Fruit fly (Drosophila melanogaster): ENCODE data around the gene if.
A peak's percentile ranks its signal among the peaks of the same experiment; 100 is the strongest.

Gene if

DNA sequence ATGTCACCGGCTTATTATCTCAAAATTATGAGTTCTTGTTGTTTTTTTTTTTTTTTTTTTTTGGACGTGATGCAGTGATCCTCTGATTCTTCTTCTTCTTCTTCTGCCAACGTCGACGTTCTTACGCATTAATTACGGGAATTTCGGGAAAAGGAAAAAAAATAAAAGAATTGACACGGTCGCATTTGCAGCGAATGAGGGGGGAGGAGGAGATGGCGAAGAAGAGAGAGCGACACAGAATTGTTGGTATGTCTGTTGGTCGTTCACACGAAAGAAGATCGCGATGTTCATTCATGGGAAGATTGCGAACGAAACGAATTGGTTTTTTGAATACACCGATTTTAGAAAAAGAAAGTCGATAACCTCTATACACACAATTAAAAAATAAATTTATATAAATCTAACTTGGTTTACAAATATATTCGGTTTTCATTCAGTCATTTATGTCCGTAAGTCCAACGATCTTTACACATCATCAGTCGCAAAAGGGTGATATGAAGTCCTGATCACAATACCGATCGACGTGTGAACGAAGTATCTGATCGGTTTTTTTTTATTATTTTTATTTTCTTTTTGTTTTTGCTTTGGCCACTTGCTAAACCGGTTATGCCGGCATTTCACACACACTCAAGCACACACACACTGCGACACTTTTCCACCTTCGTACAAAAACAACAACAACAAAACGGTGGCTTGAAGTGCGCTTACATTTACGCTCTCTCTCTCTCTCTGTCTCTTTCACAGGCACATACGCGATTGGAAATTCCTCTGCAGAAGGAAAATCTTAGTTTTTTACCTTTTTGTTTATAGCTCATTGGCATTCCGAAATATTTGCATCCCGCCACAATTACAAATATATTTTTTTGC is 32.3 kb downstream of the if start (continued):
- TF ChIP-seq CG10979 (tag; optimal IDR thresholded peaks at IDR 0.05), result peak; percentile 86
- no peak for TF ChIP-seq prd (optimal IDR thresholded peaks at IDR 0.05)
- peak; percentile 62 for TF ChIP-seq prd (GFP tag; IDR thresholded peaks at IDR 0.05)
- TF ChIP-seq D19A (tag; optimal IDR thresholded peaks at IDR 0.05), result peak; percentile 80
- no peak for TF ChIP-seq Hand (GFP tag; optimal IDR thresholded peaks at IDR 0.05)
- no peak for TF ChIP-seq Stat92E (GFP tag; optimal IDR thresholded peaks at IDR 0.05)
- peak; percentile 40 for TF ChIP-seq CG12071 (GFP tag; optimal IDR thresholded peaks at IDR 0.05)
- TF ChIP-seq CG3163 (GFP tag; optimal IDR thresholded peaks at IDR 0.05), result no peak
- TF ChIP-seq crp (GFP tag; optimal IDR thresholded peaks at IDR 0.05), result peak in 1 of 2 experiments; percentile 4
- no peak for TF ChIP-seq pfk (GFP tag; optimal IDR thresholded peaks at IDR 0.05)
- TF ChIP-seq CG10431 (GFP tag; optimal IDR thresholded peaks at IDR 0.05), result peak; percentile 27
- no peak for TF ChIP-seq Doc3 (GFP tag; IDR thresholded peaks at IDR 0.05; ENCODE audit: partially characterized antibody)
- TF ChIP-seq sug (tag; optimal IDR thresholded peaks at IDR 0.05), result peak; percentile 69
- peak; percentile 78 for TF ChIP-seq corto (GFP tag; optimal IDR thresholded peaks at IDR 0.05)
- TF ChIP-seq Abd-B (GFP tag; optimal IDR thresholded peaks at IDR 0.05), result peak; percentile 50
- TF ChIP-seq Deaf1 (tag; optimal IDR thresholded peaks at IDR 0.05), result peak; percentile 49
- peak; percentile 47 for TF ChIP-seq CG8359 (GFP tag; optimal IDR thresholded peaks at IDR 0.05; ENCODE audit: borderline replicate concordance)
- TF ChIP-seq trem (tag; optimal IDR thresholded peaks at IDR 0.05), result peak; percentile 68
- TF ChIP-seq CG4730 (GFP tag; IDR thresholded peaks at IDR 0.05), result peak; percentile 35
- TF ChIP-seq tgo (GFP tag; IDR thresholded peaks at IDR 0.05), result peak; percentile 47; the same call in 1 of the 3 replicates
- TF ChIP-seq salm (tag; optimal IDR thresholded peaks at IDR 0.05), result peak; percentile 44
- TF ChIP-seq Oaz (GFP tag; IDR thresholded peaks at IDR 0.05), result peak; percentile 59
- TF ChIP-seq insv (GFP tag; optimal IDR thresholded peaks at IDR 0.05), result peak in 1 of 2 experiments; percentile 28
- TF ChIP-seq CG14014 (GFP tag; IDR thresholded peaks at IDR 0.05), result peak; percentile 54; the same call in 1 of the 2 replicates
- peak; percentile 71 for TF ChIP-seq CG17359 (tag; optimal IDR thresholded peaks at IDR 0.05)
- no peak for TF ChIP-seq TFAM (GFP tag; optimal IDR thresholded peaks at IDR 0.05)
- TF ChIP-seq eyg (GFP tag; optimal IDR thresholded peaks at IDR 0.05), result no peak
- peak; percentile 75 for TF ChIP-seq BtbVII (GFP tag; optimal IDR thresholded peaks at IDR 0.05)
- peak; percentile 80 for TF ChIP-seq cg (GFP tag; optimal IDR thresholded peaks at IDR 0.05)
- TF ChIP-seq Dfd (GFP tag; optimal IDR thresholded peaks at IDR 0.05), result no peak
- TF ChIP-seq nau (GFP tag; optimal IDR thresholded peaks at IDR 0.05), result peak; percentile 52
- peak; percentile 63 for TF ChIP-seq CG6813 (GFP tag; optimal IDR thresholded peaks at IDR 0.05)
- peak; percentile 51 for TF ChIP-seq twi (tag; optimal IDR thresholded peaks at IDR 0.05)
- TF ChIP-seq her (GFP tag; optimal IDR thresholded peaks at IDR 0.05), result no peak
- TF ChIP-seq pum (GFP tag; optimal IDR thresholded peaks at IDR 0.05), result peak; percentile 7
- peak; percentile 57 for TF ChIP-seq CG5180 (GFP tag; optimal IDR thresholded peaks at IDR 0.05)
- TF ChIP-seq gsb (GFP tag; IDR thresholded peaks at IDR 0.05), result no peak
- TF ChIP-seq ERR (GFP tag; optimal IDR thresholded peaks at IDR 0.05), result no peak
- no peak for TF ChIP-seq CG6791 (GFP tag; IDR thresholded peaks at IDR 0.05; ENCODE audit: partially characterized antibody)
- TF ChIP-seq CG6854 (GFP tag; optimal IDR thresholded peaks at IDR 0.05), result peak; percentile 50
- TF ChIP-seq inv (GFP tag; IDR thresholded peaks at IDR 0.05; ENCODE audit: partially characterized antibody), result no peak
- no peak for TF ChIP-seq CG13624 (GFP tag; optimal IDR thresholded peaks at IDR 0.05)
- TF ChIP-seq nerfin-1 (tag; optimal IDR thresholded peaks at IDR 0.05), result peak; percentile 65
- no peak for TF ChIP-seq CG5953 (GFP tag; IDR thresholded peaks at IDR 0.05)
- peak; percentile 75 for TF ChIP-seq HHEX (GFP tag; optimal IDR thresholded peaks at IDR 0.05)
- TF ChIP-seq CG8478 (optimal IDR thresholded peaks at IDR 0.05), result no peak
- peak; percentile 74; the same call in 2 of the 3 replicates for TF ChIP-seq dysf (GFP tag; IDR thresholded peaks at IDR 0.05)
- peak; percentile 39; the same call in 1 of the 2 replicates for TF ChIP-seq CG32767 (GFP tag; IDR thresholded peaks at IDR 0.05)
